Worm (Caenorhabditis elegans): ENCODE results near the gene Y45F10D.15.
A peak's percentile ranks its signal among the peaks of the same experiment; 100 is the strongest.

Y45F10D.15 gene

DNA sequence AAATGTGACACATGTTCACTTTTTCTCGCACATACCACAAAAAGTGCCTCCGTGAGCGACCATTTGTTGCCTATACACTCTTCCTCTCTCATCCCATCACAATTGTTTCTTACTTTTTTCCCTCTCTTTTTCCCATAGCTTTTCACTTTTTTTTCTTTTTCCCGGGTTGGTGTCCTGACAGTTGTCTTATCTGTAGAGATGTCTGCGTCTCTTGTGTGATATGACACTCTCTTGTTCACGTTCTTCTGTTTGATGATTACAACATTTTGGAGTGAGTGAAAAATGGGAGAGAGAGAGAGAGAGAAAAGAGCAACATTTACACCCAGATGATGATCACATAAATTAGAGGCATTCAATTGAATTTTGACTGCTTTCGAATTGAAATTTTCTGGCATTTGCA is 5.6 kb upstream of the Y45F10D.15 start (continued):
- TF ChIP-seq ZK185.1 (tag; optimal IDR thresholded peaks at IDR 0.05; ENCODE audit: poor library complexity, severe bottlenecking), result peak; percentile 7

DNA sequence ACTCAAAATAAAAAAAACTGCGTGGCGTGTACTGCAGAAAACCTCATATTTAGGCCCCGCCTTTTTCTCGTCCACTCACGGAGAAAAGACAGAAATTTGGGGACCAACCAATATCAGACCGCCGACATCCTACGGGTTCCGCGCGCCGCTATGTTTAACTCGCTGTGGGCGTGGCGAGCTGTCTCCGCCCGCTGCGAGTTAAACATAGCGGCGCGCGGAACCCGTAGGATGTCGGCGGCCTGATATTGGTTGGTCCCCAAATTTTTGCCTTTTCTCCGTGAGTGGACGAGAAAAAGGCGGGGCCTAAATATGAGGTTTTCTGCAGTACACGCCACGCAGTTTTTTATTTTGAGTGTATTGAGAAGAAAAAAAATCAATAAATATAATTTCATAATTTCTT is 6.3 kb downstream of the Y45F10D.15 start:
- TF ChIP-seq snpc-3.4 (tag; optimal IDR thresholded peaks at IDR 0.05) (peak; percentile 1), snpc-4 (GFP tag; optimal IDR thresholded peaks at IDR 0.05) (peak; percentile 83), snpc-4 (tag; optimal IDR thresholded peaks at IDR 0.05) (peak; percentile 71 to 97 (median 92)), attf-6 (GFP tag; IDR thresholded peaks at IDR 0.05) (peak; percentile 92; the same call in 1 of the 2 replicates), snpc-1.1 (tag; optimal IDR thresholded peaks at IDR 0.05; ENCODE audit: insufficient read depth) (peak; percentile 58)

- TF ChIP-seq snpc-4 (GFP tag; optimal IDR thresholded peaks at IDR 0.05) (no peak), snpc-4 (tag; optimal IDR thresholded peaks at IDR 0.05) (peak in 1 of 4 experiments; percentile 25), him-1 (tag; optimal IDR thresholded peaks at IDR 0.05) (no peak), B0019.2 (GFP tag; conservative IDR thresholded peaks at IDR 0.05) (no peak), bed-1 (GFP tag; IDR thresholded peaks at IDR 0.05) (no peak), F10E7.11 (tag; optimal IDR thresholded peaks at IDR 0.05) (no peak), madf-3 (GFP tag; IDR thresholded peaks at IDR 0.05) (no peak), attf-5 (GFP tag; optimal IDR thresholded peaks at IDR 0.05) (no peak), nhr-80 (tag; optimal IDR thresholded peaks at IDR 0.05) (no peak)
Observed at ce11 chrIV:13807724-13808123, 13.0 kb downstream of the Y45F10D.15 start, which contains the start of gene Y45F10D.14. TSS of gene Y45F10D.14 (minus strand) at chrIV:13807824.

- no peak for TF ChIP-seq D2030.7 (GFP tag; IDR thresholded peaks at IDR 0.05)
- no peak for TF ChIP-seq unc-62 (GFP tag; optimal IDR thresholded peaks at IDR 0.05)
- TF ChIP-seq F55B11.4 (tag; optimal IDR thresholded peaks at IDR 0.05; ENCODE audit: borderline replicate concordance, insufficient read depth), result no peak
- TF ChIP-seq somi-1 (GFP tag; optimal IDR thresholded peaks at IDR 0.05), result no peak
- TF ChIP-seq F49E8.2 (tag; optimal IDR thresholded peaks at IDR 0.05; ENCODE audit: insufficient read depth), result no peak
- TF ChIP-seq tbp1 (GFP tag; optimal IDR thresholded peaks at IDR 0.05), result no peak
- TF ChIP-seq snpc-1.1 (tag; optimal IDR thresholded peaks at IDR 0.05; ENCODE audit: insufficient read depth), result no peak
- no peak for TF ChIP-seq madf-10 (tag; optimal IDR thresholded peaks at IDR 0.05)
- TF ChIP-seq F52B5.7 (tag; optimal IDR thresholded peaks at IDR 0.05), result no peak
- no peak for TF ChIP-seq ztf-3 (GFP tag; optimal IDR thresholded peaks at IDR 0.05)
- TF ChIP-seq Y53F4B.3 (GFP tag; IDR thresholded peaks at IDR 0.05), result no peak
Observed at ce11 chrIV:13797859-13798374, 22.8 kb downstream of the Y45F10D.15 start, which contains the start of gene Y45F10D.6. TSS of gene Y45F10D.6 (minus strand) at chrIV:13797909.

DNA sequence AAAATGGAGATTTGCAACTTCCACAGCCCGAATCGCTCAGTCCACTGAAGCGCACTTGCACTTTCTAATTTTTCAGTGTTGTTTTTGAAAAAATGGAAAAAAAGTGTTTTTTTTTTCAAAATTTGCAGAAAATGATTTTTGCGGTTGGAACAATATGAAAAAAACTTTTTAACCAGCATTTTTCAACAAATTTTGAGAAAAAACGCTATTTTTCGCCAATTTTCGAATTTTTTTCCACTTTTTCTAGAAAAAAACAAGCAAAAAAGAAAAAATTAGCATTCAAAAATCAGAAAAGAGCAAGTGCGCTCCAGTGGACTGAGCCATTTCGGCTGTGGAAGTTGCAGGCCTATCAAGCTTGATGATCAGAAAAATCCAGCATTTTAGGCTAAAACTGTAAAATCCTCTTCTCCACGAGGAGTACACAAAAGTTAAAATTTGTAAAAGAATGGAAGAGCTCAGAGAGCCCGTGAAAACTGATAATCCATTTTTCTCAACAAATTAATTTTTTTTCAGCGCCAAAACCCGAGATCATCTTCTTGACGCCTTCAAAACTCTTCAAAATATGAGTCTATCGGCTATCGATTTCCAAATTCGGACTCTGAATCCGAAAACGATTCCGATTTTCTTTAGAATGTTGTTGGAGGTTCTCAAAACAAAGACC is 25.4 kb downstream of the Y45F10D.15 start:
- TF ChIP-seq attf-6 (GFP tag; IDR thresholded peaks at IDR 0.05) (peak; percentile 69; the same call in 1 of the 2 replicates), mxl-1 (tag; optimal IDR thresholded peaks at IDR 0.05) (peak; percentile 1), die-1 (tag; optimal IDR thresholded peaks at IDR 0.05) (no peak), ekl-4 (GFP tag; IDR thresholded peaks at IDR 0.05) (no peak), attf-3 (GFP tag; conservative IDR thresholded peaks at IDR 0.05) (no peak), zfh-2 (GFP tag; conservative IDR thresholded peaks at IDR 0.05) (no peak), Y79H2A.3 (GFP tag; conservative IDR thresholded peaks at IDR 0.05) (no peak), nfyb-1 (GFP tag; IDR thresholded peaks at IDR 0.05) (no peak), pha-4 (tag; optimal IDR thresholded peaks at IDR 0.05) (no peak), ztf-26 (tag; optimal IDR thresholded peaks at IDR 0.05) (no peak), F52B5.7 (tag; optimal IDR thresholded peaks at IDR 0.05) (no peak), ets-4 (GFP tag; optimal IDR thresholded peaks at IDR 0.05) (no peak), lin-35 (GFP tag; optimal IDR thresholded peaks at IDR 0.05) (no peak), pbrm-1 (GFP tag; IDR thresholded peaks at IDR 0.05) (0 out of 2 replicates have a peak, but pooled peaks have one; percentile 21), lin-26 (GFP tag; IDR thresholded peaks at IDR 0.05) (no peak), madf-10 (tag; optimal IDR thresholded peaks at IDR 0.05) (no peak), snpc-4 (GFP tag; optimal IDR thresholded peaks at IDR 0.05) (no peak), snpc-4 (tag; optimal IDR thresholded peaks at IDR 0.05) (peak in 2 of 4 experiments; percentile 73 to 85), lin-40 (tag; optimal IDR thresholded peaks at IDR 0.05) (no peak), F57A8.1 (GFP tag; optimal IDR thresholded peaks at IDR 0.05) (no peak), B0019.2 (GFP tag; conservative IDR thresholded peaks at IDR 0.05) (no peak)
